Worm (Caenorhabditis elegans) whole organism, L1 larva: Measurements from ENCODE around the gene msp-38.
A peak's percentile ranks its signal among the peaks of the same experiment; 100 is the strongest.

ENCODE experiments used
- C16A3.4 ChIP-seq: fragments of 150-350 bp; optimal IDR thresholded peaks from 2 replicates; lab custom pipeline; 2014; ENCODE audit warnings: missing biosample characterization, missing genetic modification characterization
- C34B4.2 ChIP-seq: sonication (generic microtip); optimal IDR thresholded peaks from 2 replicates; lab custom pipeline; 2017; ENCODE audit warnings: mild to moderate bottlenecking, missing genetic modification characterization, missing compliant biosample characterization
- aha-1 ChIP-seq: fragments of 150-350 bp; optimal IDR thresholded peaks from 2 replicates; lab custom pipeline; 2014; ENCODE audit warnings: missing biosample characterization, missing genetic modification characterization
- alr-1 ChIP-seq: fragments of 200-800 bp; sonication (Bioruptor generic); optimal IDR thresholded peaks from 2 replicates; lab custom pipeline; 2018; ENCODE audit warnings: borderline replicate concordance, mild to moderate bottlenecking, missing genetic modification characterization, missing compliant biosample characterization
- aly-2 ChIP-seq: fragments of 150-350 bp; optimal IDR thresholded peaks from 2 replicates; lab custom pipeline; 2014; ENCODE audit warnings: missing biosample characterization, missing genetic modification characterization
- ama-1 ChIP-seq: fragments of 150-350 bp; optimal IDR thresholded peaks from 2 replicates; lab custom pipeline; 2014
- ceh-88 ChIP-seq: fragments of 200-800 bp; sonication (Bioruptor generic); IDR thresholded peaks from 2 replicates; pipeline ENCODE4 v1.3.6; 2022; ENCODE audit warnings: missing genetic modification characterization, missing compliant biosample characterization
- ceh-90 ChIP-seq: sonication (generic microtip); optimal IDR thresholded peaks from 2 replicates; lab custom pipeline; 2016; ENCODE audit warnings: missing genetic modification characterization, missing compliant biosample characterization
- dpl-1 ChIP-seq, 3 experiments: fragments of 150-350 bp in 2 of 3; sonication (generic microtip) in 1 of 3; optimal IDR thresholded peaks; 2 replicates each; lab custom pipeline; 2014 to 2017; ENCODE audit warnings: missing biosample characterization in 3 of 3, missing genetic modification characterization in 3 of 3, missing genetic modification reagents in 3 of 3
- dsc-1 ChIP-seq: sonication (generic microtip); optimal IDR thresholded peaks from 2 replicates; lab custom pipeline; 2016; ENCODE audit warnings: mild to moderate bottlenecking, missing genetic modification characterization, missing compliant biosample characterization
- efl-1 ChIP-seq, 4 experiments: fragments of 150-350 bp; optimal IDR thresholded peaks in 3 of 4; peaks in 1 of 4; 1 replicate in 1 of 4; 2 replicates in 3 of 4; lab custom pipeline; 2014; ENCODE audit warnings: missing biosample characterization in 2 of 4, missing genetic modification characterization in 2 of 4, missing genetic modification reagents in 2 of 4
- egl-13 ChIP-seq: sonication (generic microtip); optimal IDR thresholded peaks from 2 replicates; lab custom pipeline; 2016; ENCODE audit warnings: missing genotype, missing genetic modification reagents, missing genetic modification characterization, missing compliant biosample characterization
- egl-27 ChIP-seq, 2 experiments: fragments of 150-350 bp in 1 of 2; sonication (generic microtip); optimal IDR thresholded peaks; 3 replicates each; lab custom pipeline; 2017 to 2018; ENCODE audit warnings: missing biosample characterization in 2 of 2, missing genetic modification characterization in 2 of 2, missing genetic modification reagents in 2 of 2
- elt-2 ChIP-seq: sonication (generic microtip); optimal IDR thresholded peaks from 2 replicates; lab custom pipeline; 2016; ENCODE audit warnings: missing genetic modification characterization, mild to moderate bottlenecking, inconsistent platforms, missing compliant biosample characterization, missing genetic modification reagents
- ets-5 ChIP-seq: fragments of 200-800 bp; sonication (Bioruptor generic); IDR thresholded peaks from 2 replicates; pipeline ENCODE4 v1.3.6; 2022; ENCODE audit warnings: missing genetic modification characterization, missing compliant biosample characterization
- fkh-10 ChIP-seq: sonication (generic microtip); optimal IDR thresholded peaks from 2 replicates; lab custom pipeline; 2017; ENCODE audit warnings: missing biosample characterization, missing genetic modification reagents, missing genetic modification characterization
- fkh-8 ChIP-seq: sonication (generic microtip); optimal IDR thresholded peaks from 2 replicates; lab custom pipeline; 2016; ENCODE audit warnings: mild to moderate bottlenecking, missing genetic modification characterization, missing compliant biosample characterization
- fos-1 ChIP-seq: fragments of 150-350 bp; optimal IDR thresholded peaks from 2 replicates; lab custom pipeline; 2014; ENCODE audit warnings: missing biosample characterization, missing genetic modification characterization
- hlh-4 ChIP-seq: sonication (generic microtip); optimal IDR thresholded peaks from 2 replicates; lab custom pipeline; 2016; ENCODE audit warnings: mild to moderate bottlenecking, missing genetic modification characterization, missing compliant biosample characterization
- hpl-2 ChIP-seq: fragments of 150-350 bp; optimal IDR thresholded peaks from 2 replicates; lab custom pipeline; 2014; ENCODE audit warnings: missing biosample characterization, missing genetic modification reagents, missing genetic modification characterization
- irx-1 ChIP-seq: sonication (generic microtip); optimal IDR thresholded peaks from 2 replicates; lab custom pipeline; 2016; ENCODE audit warnings: missing genetic modification characterization, missing compliant biosample characterization
- lin-15B ChIP-seq: fragments of 150-350 bp; sonication (generic microtip); optimal IDR thresholded peaks from 3 replicates; lab custom pipeline; 2014; ENCODE audit warnings: missing biosample characterization, missing genetic modification characterization
- lir-3 ChIP-seq: sonication (generic microtip); optimal IDR thresholded peaks from 2 replicates; lab custom pipeline; 2016; ENCODE audit warnings: mild to moderate bottlenecking, missing genetic modification characterization, moderate library complexity, missing compliant biosample characterization; ENCODE audit not compliant: poor library complexity
- lsy-2 ChIP-seq, 2 experiments: fragments of 150-350 bp; optimal IDR thresholded peaks; 2 replicates each; lab custom pipeline; 2014; ENCODE audit warnings: missing biosample characterization in 2 of 2, missing genetic modification characterization in 2 of 2
- mab-9 ChIP-seq: fragments of 200-800 bp; sonication (Bioruptor generic); IDR thresholded peaks from 2 replicates; pipeline ENCODE4 v1.3.6; 2022; ENCODE audit warnings: missing genetic modification reagents, missing genetic modification characterization, missing compliant biosample characterization
- mdl-1 ChIP-seq, 2 experiments: fragments of 150-350 bp; optimal IDR thresholded peaks; 2 replicates each; lab custom pipeline; 2014 to 2017; ENCODE audit warnings: missing biosample characterization in 2 of 2, missing genetic modification characterization in 2 of 2, inconsistent platforms in 1 of 2
- nhr-11 ChIP-seq: fragments of 150-350 bp; optimal IDR thresholded peaks from 2 replicates; lab custom pipeline; 2014; ENCODE audit warnings: missing biosample characterization, missing genetic modification characterization
- nhr-12 ChIP-seq: sonication (generic microtip); optimal IDR thresholded peaks from 2 replicates; lab custom pipeline; 2017; ENCODE audit warnings: missing biosample characterization, missing genetic modification characterization
- nhr-19 ChIP-seq: fragments of 200-800 bp; sonication (Bioruptor generic); conservative IDR thresholded peaks from 2 replicates; pipeline ENCODE4 v1.3.6; 2022; ENCODE audit warnings: missing genetic modification characterization, missing compliant biosample characterization
- nhr-20 ChIP-seq: sonication (generic microtip); optimal IDR thresholded peaks from 2 replicates; lab custom pipeline; 2016; ENCODE audit warnings: mild to moderate bottlenecking, missing genetic modification characterization, missing compliant biosample characterization
- nhr-237 ChIP-seq: fragments of 150-350 bp; optimal IDR thresholded peaks from 2 replicates; lab custom pipeline; 2014; ENCODE audit warnings: missing biosample characterization, missing genetic modification characterization
- nhr-28 ChIP-seq: fragments of 150-350 bp; optimal IDR thresholded peaks from 2 replicates; lab custom pipeline; 2014; ENCODE audit warnings: missing biosample characterization, missing genetic modification characterization
- nhr-47 ChIP-seq: sonication (generic microtip); optimal IDR thresholded peaks from 2 replicates; lab custom pipeline; 2016; ENCODE audit warnings: mild to moderate bottlenecking, missing genetic modification characterization, moderate library complexity, missing compliant biosample characterization
- nhr-71 ChIP-seq: sonication (generic microtip); optimal IDR thresholded peaks from 2 replicates; lab custom pipeline; 2016; ENCODE audit warnings: mild to moderate bottlenecking, missing genetic modification characterization, moderate library complexity, missing compliant biosample characterization
- nhr-76 ChIP-seq: sonication (generic microtip); optimal IDR thresholded peaks from 2 replicates; lab custom pipeline; 2017; ENCODE audit warnings: missing biosample characterization, missing genetic modification characterization
- nhr-84 ChIP-seq: sonication (generic microtip); optimal IDR thresholded peaks from 2 replicates; lab custom pipeline; 2017; ENCODE audit warnings: missing biosample characterization, missing genetic modification characterization
- pax-3 ChIP-seq: fragments of 200-800 bp; sonication (Bioruptor generic); optimal IDR thresholded peaks from 2 replicates; lab custom pipeline; 2018; ENCODE audit warnings: mild to moderate bottlenecking, missing genetic modification characterization, moderate library complexity, missing compliant biosample characterization
- pqm-1 ChIP-seq: sonication (generic microtip); optimal IDR thresholded peaks from 3 replicates; lab custom pipeline; 2017; ENCODE audit warnings: missing biosample characterization, missing genetic modification characterization
- rnt-1 ChIP-seq: sonication (generic microtip); optimal IDR thresholded peaks from 2 replicates; lab custom pipeline; 2016; ENCODE audit warnings: mild to moderate bottlenecking, missing genetic modification characterization, moderate library complexity, missing compliant biosample characterization
- skn-1 ChIP-seq: fragments of 150-350 bp; optimal IDR thresholded peaks from 2 replicates; lab custom pipeline; 2014; ENCODE audit warnings: missing biosample characterization, missing genetic modification characterization
- sox-4 ChIP-seq: sonication (generic microtip); optimal IDR thresholded peaks from 2 replicates; lab custom pipeline; 2016; ENCODE audit warnings: missing genetic modification characterization, missing compliant biosample characterization
- tlp-1 ChIP-seq: fragments of 150-350 bp; optimal IDR thresholded peaks from 2 replicates; lab custom pipeline; 2014; ENCODE audit warnings: missing biosample characterization, missing genetic modification characterization
- unc-130 ChIP-seq: fragments of 150-350 bp; optimal IDR thresholded peaks from 2 replicates; lab custom pipeline; 2017; ENCODE audit warnings: missing biosample characterization, missing genetic modification characterization, inconsistent platforms
- unc-62 ChIP-seq: fragments of 150-350 bp; optimal IDR thresholded peaks from 2 replicates; lab custom pipeline; 2014; ENCODE audit warnings: missing biosample characterization, missing genetic modification reagents, missing genetic modification characterization
- xbp-1 ChIP-seq: sonication (generic microtip); optimal IDR thresholded peaks from 2 replicates; lab custom pipeline; 2016; ENCODE audit warnings: missing genetic modification characterization, missing compliant biosample characterization
- ztf-11 ChIP-seq, 2 experiments: sonication (generic microtip); optimal IDR thresholded peaks; 2 replicates each; lab custom pipeline; 2016 to 2017; ENCODE audit warnings: missing genetic modification characterization in 2 of 2, missing biosample characterization in 1 of 2, missing compliant biosample characterization in 1 of 2
- ztf-4 ChIP-seq: fragments of 150-350 bp; optimal IDR thresholded peaks from 2 replicates; lab custom pipeline; 2014; ENCODE audit warnings: missing biosample characterization, missing genetic modification characterization

Gene msp-38

ce11 chrIV:10180133-10180749, 36.7 kb upstream of the msp-38 start, which contains the start of gene gta-1 (continued):
- TF ChIP-seq ztf-11 (tag; optimal IDR thresholded peaks at IDR 0.05; lab: Kevin White, UChicago) (no peak), lir-3 (tag; lab: Kevin White, UChicago) (no peak), fos-1 (tag; lab: Kevin White, UChicago) (no peak), mab-9 (GFP tag; lab: Robert Waterston, UW) (no peak), rnt-1 (tag; lab: Kevin White, UChicago) (peak; percentile 66), efl-1 (optimal IDR thresholded peaks at IDR 0.05; lab: Kevin White, UChicago) (peak in 1 of 2 experiments; percentile 18), efl-1 (GFP tag; optimal IDR thresholded peaks at IDR 0.05 in 1 of 2; lab: Kevin White, UChicago) (peak; percentile 28 to 89), unc-62 (GFP tag; lab: Kevin White, UChicago) (no peak), sox-4 (tag; lab: Kevin White, UChicago) (no peak), skn-1 (tag; lab: Kevin White, UChicago) (no peak), ama-1 (lab: Kevin White, UChicago) (no peak), dsc-1 (tag; lab: Kevin White, UChicago) (peak; percentile 49), nhr-84 (tag; lab: Kevin White, UChicago) (no peak), nhr-71 (tag; lab: Kevin White, UChicago) (peak; percentile 73), nhr-11 (tag; lab: Kevin White, UChicago) (no peak), elt-2 (tag; lab: Kevin White, UChicago) (no peak), pqm-1 (tag; lab: Kevin White, UChicago) (no peak), ceh-88 (no peak), ets-5 (GFP tag; lab: Robert Waterston, UW) (no peak), C16A3.4 (tag; lab: Kevin White, UChicago) (no peak), hpl-2 (GFP tag; lab: Kevin White, UChicago) (no peak), egl-13 (tag; lab: Kevin White, UChicago) (no peak), alr-1 (tag; lab: Kevin White, UChicago) (no peak), irx-1 (no peak), nhr-19 (GFP tag; lab: Robert Waterston, UW) (peak; percentile 50), C34B4.2 (no peak), ceh-90 (tag; lab: Kevin White, UChicago) (no peak), hlh-4 (tag; lab: Kevin White, UChicago) (no peak)

ce11 chrIV:10177779-10178178, 34.2 kb upstream of the msp-38 start, which contains the start of gene mspn-1:
TSS of gene mspn-1 (plus strand) at chrIV:10177968.
- TF ChIP-seq pax-3 (tag; lab: Kevin White, UChicago) (no peak), aly-2 (tag; lab: Kevin White, UChicago) (peak; percentile 27), lsy-2 (tag; optimal IDR thresholded peaks at IDR 0.05; lab: Kevin White, UChicago) (peak in 1 of 2 experiments; percentile 25)

- peak; percentile 58 for TF ChIP-seq unc-130
- TF ChIP-seq dpl-1 (GFP tag; optimal IDR thresholded peaks at IDR 0.05; lab: Kevin White, UChicago), result peak; percentile 48 to 71 (median 52)
- TF ChIP-seq hlh-4 (tag; lab: Kevin White, UChicago), result no peak
- no peak for TF ChIP-seq egl-13 (tag; lab: Kevin White, UChicago)
- TF ChIP-seq tlp-1, result no peak
- peak; percentile 65 for TF ChIP-seq nhr-20 (tag; lab: Kevin White, UChicago)
- peak; percentile 31 for TF ChIP-seq lin-15B
- TF ChIP-seq ceh-88, result no peak
- no peak for TF ChIP-seq hpl-2 (GFP tag; lab: Kevin White, UChicago)
- TF ChIP-seq ztf-4 (tag; lab: Kevin White, UChicago), result no peak
- peak; percentile 68 to 72 for TF ChIP-seq efl-1 (optimal IDR thresholded peaks at IDR 0.05; lab: Kevin White, UChicago)
- TF ChIP-seq efl-1 (GFP tag; optimal IDR thresholded peaks at IDR 0.05 in 1 of 2; lab: Kevin White, UChicago), result peak; percentile 65 to 93
- no peak for TF ChIP-seq nhr-237 (tag; lab: Kevin White, UChicago)
- TF ChIP-seq fkh-10 (GFP tag; lab: Kevin White, UChicago), result no peak
- TF ChIP-seq xbp-1 (tag; lab: Kevin White, UChicago), result peak; percentile 59
- TF ChIP-seq ztf-11 (tag; optimal IDR thresholded peaks at IDR 0.05; lab: Kevin White, UChicago), result no peak
- TF ChIP-seq nhr-12, result no peak
- peak; percentile 46 for TF ChIP-seq rnt-1 (tag; lab: Kevin White, UChicago)
- peak; percentile 17 for TF ChIP-seq irx-1
- TF ChIP-seq nhr-47, result peak; percentile 59
- no peak for TF ChIP-seq nhr-28
- no peak for TF ChIP-seq aha-1 (tag; lab: Kevin White, UChicago)
- no peak for TF ChIP-seq lir-3 (tag; lab: Kevin White, UChicago)
- peak in 1 of 2 experiments; percentile 38 for TF ChIP-seq mdl-1 (tag; optimal IDR thresholded peaks at IDR 0.05; lab: Kevin White, UChicago)
- no peak for TF ChIP-seq egl-27 (tag; optimal IDR thresholded peaks at IDR 0.05; lab: Kevin White, UChicago)
- no peak for TF ChIP-seq nhr-76 (tag; lab: Kevin White, UChicago)
- TF ChIP-seq fkh-8 (tag; lab: Kevin White, UChicago), result peak; percentile 58
Observed at ce11 chrIV:10176252-10176730, 32.8 kb upstream of the msp-38 start, which contains the start of gene rack-1. TSS of gene rack-1 (plus strand) at chrIV:10176680.
